Fruit fly (Drosophila melanogaster) whole organism, prepupa: ENCODE data around the gene CG33108.

Experiments
- Blimp-1 ChIP-seq: fragments of 200-800 bp; sonication (Bioruptor generic); optimal IDR thresholded peaks from 3 replicates; lab custom pipeline; 2017; ENCODE audit warnings: missing biosample characterization, missing genetic modification characterization, mild to moderate bottlenecking, moderate library complexity, missing genetic modification reagents
- CG10669 ChIP-seq: fragments of 200-800 bp; sonication (Bioruptor generic); optimal IDR thresholded peaks from 3 replicates; lab custom pipeline; 2018; ENCODE audit warnings: missing biosample characterization, mild to moderate bottlenecking, missing genetic modification characterization, moderate library complexity
- CG11762 ChIP-seq: fragments of 200-800 bp; sonication (Bioruptor generic); optimal IDR thresholded peaks from 3 replicates; lab custom pipeline; 2016; ENCODE audit warnings: missing biosample characterization, missing genetic modification characterization; ENCODE audit not compliant: insufficient read depth
- CG11902 ChIP-seq: fragments of 200-800 bp; sonication (Bioruptor generic); optimal IDR thresholded peaks from 3 replicates; lab custom pipeline; 2016; ENCODE audit warnings: missing biosample characterization, missing genetic modification characterization
- CG15336 ChIP-seq: fragments of 200-800 bp; sonication (Bioruptor generic); IDR thresholded peaks from 2 replicates; pipeline ENCODE4 v1.3.6; 2022; ENCODE audit warnings: missing biosample characterization, missing genetic modification characterization
- CG3032 ChIP-seq: fragments of 200-800 bp; optimal IDR thresholded peaks from 2 replicates; lab custom pipeline; 2019; ENCODE audit warnings: missing biosample characterization, mild to moderate bottlenecking, missing genetic modification characterization, moderate library complexity
- CG34406 ChIP-seq: fragments of 200-800 bp; sonication (Bioruptor generic); optimal IDR thresholded peaks from 3 replicates; lab custom pipeline; 2016; ENCODE audit warnings: missing biosample characterization, missing genetic modification characterization
- CG3919 ChIP-seq: fragments of 200-800 bp; sonication (Bioruptor generic); optimal IDR thresholded peaks from 3 replicates; lab custom pipeline; 2016; ENCODE audit warnings: missing biosample characterization, missing genetic modification characterization
- CG4318 ChIP-seq: fragments of 200-800 bp; sonication (Bioruptor generic); optimal IDR thresholded peaks from 3 replicates; lab custom pipeline; 2017; ENCODE audit warnings: missing biosample characterization, mild to moderate bottlenecking, missing genetic modification characterization
- CG6163 ChIP-seq: fragments of 200-800 bp; sonication (Bioruptor generic); IDR thresholded peaks from 3 replicates; pipeline ENCODE4 v1.3.6; 2022; ENCODE audit warnings: missing biosample characterization, missing genetic modification characterization
- CG6276 ChIP-seq: fragments of 200-800 bp; sonication (Bioruptor generic); optimal IDR thresholded peaks from 2 replicates; lab custom pipeline; 2017; ENCODE audit warnings: missing biosample characterization, mild to moderate bottlenecking, missing genetic modification characterization
- CG6808 ChIP-seq: fragments of 200-800 bp; sonication (Bioruptor generic); optimal IDR thresholded peaks from 3 replicates; lab custom pipeline; 2017; ENCODE audit warnings: missing biosample characterization, missing genetic modification characterization, mild to moderate bottlenecking, moderate library complexity, missing genetic modification reagents
- CG6854 ChIP-seq: fragments of 200-800 bp; sonication (Bioruptor generic); optimal IDR thresholded peaks from 2 replicates; lab custom pipeline; 2017; ENCODE audit warnings: missing biosample characterization, mild to moderate bottlenecking, missing genetic modification characterization
- CG7368 ChIP-seq: fragments of 200-800 bp; sonication (Bioruptor generic); optimal IDR thresholded peaks from 3 replicates; lab custom pipeline; 2016; ENCODE audit warnings: missing biosample characterization, missing genetic modification characterization
- CG8119 ChIP-seq: fragments of 200-800 bp; sonication (Bioruptor generic); IDR thresholded peaks from 3 replicates; pipeline ENCODE4 v1.3.6; 2022; ENCODE audit warnings: missing biosample characterization, missing genetic modification characterization
- CG8319 ChIP-seq: fragments of 200-800 bp; sonication (Bioruptor generic); optimal IDR thresholded peaks from 3 replicates; lab custom pipeline; 2016; ENCODE audit warnings: missing biosample characterization, missing genetic modification characterization
- CG9139 ChIP-seq: fragments of 200-800 bp; sonication (Bioruptor generic); optimal IDR thresholded peaks from 3 replicates; lab custom pipeline; 2017; ENCODE audit warnings: missing biosample characterization, mild to moderate bottlenecking, missing genetic modification characterization
- Eip75B ChIP-seq: fragments of 200-800 bp; sonication (Bioruptor generic); optimal IDR thresholded peaks from 3 replicates; lab custom pipeline; 2016; ENCODE audit warnings: missing biosample characterization, missing genetic modification characterization
- Eip78C ChIP-seq: fragments of 200-800 bp; sonication (Bioruptor generic); peaks from one replicate; lab custom pipeline; 2016; ENCODE audit warnings: missing biosample characterization, missing genetic modification characterization
- Eip93F ChIP-seq: fragments of 200-800 bp; sonication (Bioruptor generic); optimal IDR thresholded peaks from 2 replicates; lab custom pipeline; 2016; ENCODE audit warnings: missing biosample characterization, mild to moderate bottlenecking, missing genetic modification characterization
- Ets21C ChIP-seq: fragments of 200-800 bp; sonication (Bioruptor generic); optimal IDR thresholded peaks from 3 replicates; lab custom pipeline; 2016; ENCODE audit warnings: missing biosample characterization, missing genetic modification characterization
- Ets96B ChIP-seq: fragments of 200-800 bp; optimal IDR thresholded peaks from 2 replicates; lab custom pipeline; 2019; ENCODE audit warnings: missing biosample characterization, mild to moderate bottlenecking, missing genetic modification characterization, moderate library complexity
- Gug ChIP-seq: fragments of 200-800 bp; sonication (Bioruptor generic); IDR thresholded peaks from 2 replicates; pipeline ENCODE4 v1.3.6; 2022; ENCODE audit warnings: missing biosample characterization, missing genetic modification characterization
- Hr39 ChIP-seq: fragments of 200-800 bp; sonication (Bioruptor generic); optimal IDR thresholded peaks from 2 replicates; lab custom pipeline; 2016; ENCODE audit warnings: missing biosample characterization, missing genetic modification characterization
- Lpt ChIP-seq: fragments of 200-800 bp; sonication (Bioruptor generic); optimal IDR thresholded peaks from 3 replicates; lab custom pipeline; 2016; ENCODE audit warnings: missing biosample characterization, missing genetic modification characterization
- Met ChIP-seq: fragments of 200-800 bp; sonication (Bioruptor generic); optimal IDR thresholded peaks from 3 replicates; lab custom pipeline; 2016; ENCODE audit warnings: missing biosample characterization, missing genetic modification characterization
- OdsH ChIP-seq: fragments of 200-800 bp; sonication (Bioruptor generic); optimal IDR thresholded peaks from 3 replicates; lab custom pipeline; 2016; ENCODE audit warnings: missing biosample characterization, missing genetic modification characterization
- Sox102F ChIP-seq: fragments of 200-800 bp; sonication (Bioruptor generic); optimal IDR thresholded peaks from 2 replicates; lab custom pipeline; 2016; ENCODE audit warnings: missing biosample characterization, mild to moderate bottlenecking, missing genetic modification characterization
- Sox14 ChIP-seq: fragments of 200-800 bp; sonication (Bioruptor generic); optimal IDR thresholded peaks from 3 replicates; lab custom pipeline; 2016; ENCODE audit warnings: missing biosample characterization, missing genetic modification characterization
- achi ChIP-seq: fragments of 200-800 bp; sonication (Bioruptor generic); optimal IDR thresholded peaks from 3 replicates; lab custom pipeline; 2016; ENCODE audit warnings: missing biosample characterization, missing genetic modification characterization
- cyc ChIP-seq: fragments of 200-800 bp; sonication (Bioruptor generic); optimal IDR thresholded peaks from 3 replicates; lab custom pipeline; 2016; ENCODE audit warnings: missing biosample characterization, missing genetic modification characterization
- dsx ChIP-seq: fragments of 200-800 bp; optimal IDR thresholded peaks from 3 replicates; lab custom pipeline; 2019; ENCODE audit warnings: missing biosample characterization, mild to moderate bottlenecking, missing genetic modification characterization, moderate library complexity; ENCODE audit not compliant: poor library complexity, severe bottlenecking
- eg ChIP-seq: fragments of 200-800 bp; sonication (Bioruptor generic); IDR thresholded peaks from 3 replicates; pipeline ENCODE4 v1.3.6; 2022; ENCODE audit warnings: missing biosample characterization, missing genetic modification characterization
- fd59A ChIP-seq: fragments of 200-800 bp; sonication (Bioruptor generic); optimal IDR thresholded peaks from 2 replicates; lab custom pipeline; 2017; ENCODE audit warnings: missing biosample characterization, mild to moderate bottlenecking, missing genetic modification characterization, missing genetic modification reagents
- fd85E ChIP-seq: fragments of 200-800 bp; sonication (Bioruptor generic); optimal IDR thresholded peaks from 3 replicates; lab custom pipeline; 2016; ENCODE audit warnings: missing biosample characterization, missing genetic modification characterization
- fkh ChIP-seq: fragments of 200-800 bp; sonication (Bioruptor generic); optimal IDR thresholded peaks from 3 replicates; lab custom pipeline; 2017; ENCODE audit warnings: missing biosample characterization, mild to moderate bottlenecking, missing genetic modification characterization, moderate library complexity
- lz ChIP-seq: fragments of 200-800 bp; sonication (Bioruptor generic); optimal IDR thresholded peaks from 3 replicates; lab custom pipeline; 2016; ENCODE audit warnings: missing biosample characterization, missing genetic modification characterization
- pdm3 ChIP-seq: fragments of 200-800 bp; sonication (Bioruptor generic); optimal IDR thresholded peaks from 3 replicates; lab custom pipeline; 2016; ENCODE audit warnings: missing biosample characterization, missing genetic modification characterization
- salr ChIP-seq, 2 experiments: fragments of 200-800 bp; sonication (Bioruptor generic); optimal IDR thresholded peaks; 3 replicates each; lab custom pipeline; 2016 to 2018; ENCODE audit warnings: missing biosample characterization in 2 of 2, missing genetic modification characterization in 2 of 2, mild to moderate bottlenecking in 1 of 2
- spab ChIP-seq: fragments of 200-800 bp; sonication (Bioruptor generic); optimal IDR thresholded peaks from 2 replicates; lab custom pipeline; 2017; ENCODE audit warnings: missing biosample characterization, mild to moderate bottlenecking, missing genetic modification characterization, missing genetic modification reagents
- ss ChIP-seq, 2 experiments: fragments of 200-800 bp; sonication (Bioruptor generic); optimal IDR thresholded peaks; 2 replicates in 1 of 2; 3 replicates in 1 of 2; lab custom pipeline; 2017 to 2018; ENCODE audit warnings: mild to moderate bottlenecking in 2 of 2, missing biosample characterization in 2 of 2, missing genetic modification characterization in 2 of 2, moderate library complexity in 1 of 2
- svp ChIP-seq: fragments of 200-800 bp; sonication (Bioruptor generic); peaks from one replicate; lab custom pipeline; 2016; ENCODE audit warnings: missing biosample characterization, missing genetic modification characterization
- topi ChIP-seq: fragments of 200-800 bp; sonication (Bioruptor generic); optimal IDR thresholded peaks from 3 replicates; lab custom pipeline; 2016; ENCODE audit warnings: missing biosample characterization, missing genetic modification characterization

The CG33108 gene

dm6 chr3R:24010637-24011214 is 15.3 kb downstream of the CG33108 start (continued):
- TF ChIP-seq CG6276 (GFP tag; lab: Kevin White, UChicago) (peak; percentile 62), Met (GFP tag; lab: Kevin White, UChicago) (peak; percentile 34), CG6854 (GFP tag; lab: Kevin White, UChicago) (no peak), Ets21C (GFP tag; lab: Kevin White, UChicago) (no peak), achi (GFP tag; lab: Kevin White, UChicago) (peak; percentile 44), Hr39 (GFP tag; lab: Kevin White, UChicago) (peak; percentile 53), CG7368 (GFP tag; lab: Kevin White, UChicago) (peak; percentile 25), Sox14 (GFP tag; lab: Kevin White, UChicago) (peak; percentile 25), pdm3 (GFP tag; lab: Kevin White, UChicago) (peak; percentile 30), topi (GFP tag; lab: Kevin White, UChicago) (peak; percentile 42), Eip75B (no peak), CG3919 (GFP tag; lab: Kevin White, UChicago) (peak; percentile 49), CG8119 (GFP tag; lab: Robert Waterston, UW) (peak; percentile 75), CG34406 (peak; percentile 56), CG3032 (tag; lab: Kevin White, UChicago) (no peak), cyc (GFP tag; lab: Kevin White, UChicago) (peak; percentile 46), OdsH (GFP tag; lab: Kevin White, UChicago) (peak; percentile 60), CG6163 (peak; percentile 74), dsx (GFP tag; lab: Kevin White, UChicago) (no peak), Blimp-1 (no peak), spab (GFP tag; lab: Kevin White, UChicago) (no peak), lz (GFP tag; lab: Kevin White, UChicago) (peak; percentile 48), salr (GFP tag; optimal IDR thresholded peaks at IDR 0.05; lab: Kevin White, UChicago) (no peak), CG4318 (GFP tag; lab: Kevin White, UChicago) (peak; percentile 40), Lpt (GFP tag; lab: Kevin White, UChicago) (peak; percentile 26), Gug (GFP tag; lab: Robert Waterston, UW) (peak; percentile 39), Eip93F (GFP tag; lab: Kevin White, UChicago) (no peak), CG11762 (GFP tag; lab: Kevin White, UChicago) (no peak), Ets96B (peak; percentile 26), fd85E (no peak), CG15336 (GFP tag; lab: Robert Waterston, UW) (peak; percentile 55), fd59A (GFP tag; lab: Kevin White, UChicago) (no peak), Sox102F (GFP tag; lab: Kevin White, UChicago) (peak; percentile 48), eg (GFP tag; lab: Robert Waterston, UW) (peak; percentile 80), CG6808 (GFP tag; lab: Kevin White, UChicago) (no peak), CG8319 (GFP tag; lab: Kevin White, UChicago) (no peak), CG11902 (GFP tag; lab: Kevin White, UChicago) (no peak)

- TF ChIP-seq fkh (GFP tag; lab: Kevin White, UChicago) (no peak), CG10669 (no peak), svp (no peak), ss (GFP tag; optimal IDR thresholded peaks at IDR 0.05; lab: Kevin White, UChicago) (no peak), Eip78C (GFP tag; lab: Kevin White, UChicago) (no peak), Eip75B (no peak), CG3919 (GFP tag; lab: Kevin White, UChicago) (no peak), CG9139 (GFP tag; lab: Kevin White, UChicago) (no peak), Lpt (GFP tag; lab: Kevin White, UChicago) (no peak), CG6163 (no peak), Sox14 (GFP tag; lab: Kevin White, UChicago) (no peak)
- TF ChIP-seq, all 60 proteins: peak for 0
Measured at dm6 chr3R:24012038-24012693, 16.7 kb downstream of the CG33108 start.
